In the genomic region with DNA sequence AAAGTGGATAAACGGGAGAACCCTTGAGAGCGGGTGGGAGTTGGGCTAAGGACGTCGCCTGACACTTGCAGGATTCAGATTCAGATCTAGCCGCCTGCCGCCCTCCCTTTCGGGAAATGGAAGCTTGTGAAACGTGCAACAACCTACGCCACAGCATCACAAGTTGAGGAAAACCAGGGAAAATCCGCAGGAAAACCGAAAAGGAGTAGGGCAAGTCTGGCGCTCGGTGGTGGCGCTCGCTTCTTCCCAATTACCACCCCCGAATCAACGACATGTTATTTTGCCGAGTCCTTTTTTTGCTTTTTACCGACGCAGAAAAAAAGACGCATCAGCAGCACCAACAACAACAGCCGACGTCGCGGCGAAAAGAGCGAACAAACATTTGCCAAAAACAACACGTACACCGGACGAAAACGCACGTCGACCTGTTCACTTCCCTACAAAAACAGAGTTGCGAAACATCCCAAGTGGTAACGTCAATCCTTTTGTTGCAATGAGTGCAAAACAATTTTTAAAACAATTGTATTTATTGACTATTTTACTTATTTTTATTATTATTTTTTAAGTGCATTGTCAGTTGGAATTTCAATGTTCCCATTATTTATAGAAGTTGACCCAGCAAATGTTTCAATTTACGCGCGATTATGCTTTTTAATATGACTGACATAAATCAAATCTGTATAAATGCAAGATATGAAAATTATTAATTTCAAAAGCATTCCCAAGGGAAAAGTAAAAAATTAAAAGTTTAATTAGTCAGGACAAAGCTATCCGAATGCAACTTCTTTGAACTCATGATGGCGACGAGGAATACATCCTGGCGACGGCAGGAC, we compare ENCODE assay signal across 5 fruit fly cellular contexts.
TF ChIP-seq lines count a peak whose summit lies in the region.

No protein-coding gene starts in this region.

- TF ChIP-seq CTCF in whole organism, embryonic (GFP tag; optimal IDR thresholded peaks at IDR 0.05; lab: Kevin White, UChicago) = no peak

TF ChIP-seq in whole organism, adult, 20 proteins besides CTCF, POLR2A, EP300 and RAD21 (continues in another document):
- TF ChIP-seq CG33017 (tag; optimal IDR thresholded peaks at IDR 0.05; lab: Kevin White, UChicago) (no peak), Mnt (GFP tag; optimal IDR thresholded peaks at IDR 0.05; lab: Kevin White, UChicago) (no peak), CG5204 (GFP tag; optimal IDR thresholded peaks at IDR 0.05; lab: Kevin White, UChicago) (no peak), Clk (GFP tag; optimal IDR thresholded peaks at IDR 0.05; lab: Kevin White, UChicago) (no peak), cnc (optimal IDR thresholded peaks at IDR 0.05; lab: Kevin White, UChicago) (no peak), CG7045 (GFP tag; optimal IDR thresholded peaks at IDR 0.05; lab: Kevin White, UChicago) (no peak), Crg-1 (GFP tag; optimal IDR thresholded peaks at IDR 0.05; lab: Kevin White, UChicago) (peak; percentile 5), CG12768 (GFP tag; optimal IDR thresholded peaks at IDR 0.05; lab: Kevin White, UChicago) (no peak), ovo (GFP tag; optimal IDR thresholded peaks at IDR 0.05; lab: Kevin White, UChicago) (no peak), CG1620 (GFP tag; optimal IDR thresholded peaks at IDR 0.05; lab: Kevin White, UChicago) (peak; percentile 2), Hr96 (GFP tag; optimal IDR thresholded peaks at IDR 0.05; lab: Kevin White, UChicago) (no peak), bab1 (GFP tag; optimal IDR thresholded peaks at IDR 0.05; lab: Kevin White, UChicago) (no peak), tj (GFP tag; optimal IDR thresholded peaks at IDR 0.05; lab: Kevin White, UChicago) (no peak), cic (GFP tag; optimal IDR thresholded peaks at IDR 0.05; lab: Kevin White, UChicago) (no peak), CG14711 (tag; optimal IDR thresholded peaks at IDR 0.05; lab: Kevin White, UChicago) (peak; percentile 46), CG7101 (tag; optimal IDR thresholded peaks at IDR 0.05; lab: Kevin White, UChicago) (no peak), kay (GFP tag; lab: Kevin White, UChicago; ENCODE audit: borderline replicate concordance) (no peak)

TF ChIP-seq in whole organism, embryonic, 481 proteins besides CTCF, POLR2A, EP300 and RAD21 (continues in another document):
- TF ChIP-seq MTF-1 (GFP tag; optimal IDR thresholded peaks at IDR 0.05; lab: Kevin White, UChicago; ENCODE audit: borderline replicate concordance) = no peak
- TF ChIP-seq Myb (GFP tag; optimal IDR thresholded peaks at IDR 0.05; lab: Kevin White, UChicago) = no peak
- peak; percentile 49; the same call in 1 of the 2 replicates for TF ChIP-seq ara (GFP tag; IDR thresholded peaks at IDR 0.05; lab: Robert Waterston, UW)
- TF ChIP-seq TFAM (GFP tag; optimal IDR thresholded peaks at IDR 0.05; lab: Kevin White, UChicago) = no peak
- TF ChIP-seq CG12769 (tag; optimal IDR thresholded peaks at IDR 0.05; lab: Kevin White, UChicago) = no peak
- no peak for TF ChIP-seq Dp (GFP tag; optimal IDR thresholded peaks at IDR 0.05; lab: Kevin White, UChicago)
- TF ChIP-seq CG3726 (GFP tag; IDR thresholded peaks at IDR 0.05; lab: Robert Waterston, UW) = 0 out of 3 replicates have a peak, but pooled peaks have one; percentile 46
- peak; percentile 71 for TF ChIP-seq Rfx (GFP tag; IDR thresholded peaks at IDR 0.05; lab: Robert Waterston, UW)
- peak; percentile 54 for TF ChIP-seq grau (tag; optimal IDR thresholded peaks at IDR 0.05; lab: Kevin White, UChicago)
- no peak for TF ChIP-seq CG8944 (GFP tag; optimal IDR thresholded peaks at IDR 0.05; lab: Kevin White, UChicago)
- TF ChIP-seq NC2α (GFP tag; optimal IDR thresholded peaks at IDR 0.05; lab: Kevin White, UChicago) = no peak
- TF ChIP-seq insv (GFP tag; optimal IDR thresholded peaks at IDR 0.05; lab: Kevin White, UChicago) = no peak
- no peak for TF ChIP-seq CG4707 (GFP tag; optimal IDR thresholded peaks at IDR 0.05; lab: Kevin White, UChicago)
- TF ChIP-seq CG4854 (GFP tag; optimal IDR thresholded peaks at IDR 0.05; lab: Kevin White, UChicago) = no peak
- TF ChIP-seq CG3407 (GFP tag; optimal IDR thresholded peaks at IDR 0.05; lab: Kevin White, UChicago) = peak; percentile 36
- TF ChIP-seq pfk (GFP tag; optimal IDR thresholded peaks at IDR 0.05; lab: Kevin White, UChicago) = no peak

TF ChIP-seq in whole organism, prepupa, 60 proteins besides CTCF, POLR2A, EP300 and RAD21 (continues in another document):
- peak; percentile 50; the same call in 2 of the 3 replicates for TF ChIP-seq CG8119 (GFP tag; IDR thresholded peaks at IDR 0.05; lab: Robert Waterston, UW)
- peak; percentile 54 for TF ChIP-seq CG6276 (GFP tag; optimal IDR thresholded peaks at IDR 0.05; lab: Kevin White, UChicago)
- peak; percentile 60 for TF ChIP-seq CG10631 (GFP tag; optimal IDR thresholded peaks at IDR 0.05; lab: Kevin White, UChicago)
- TF ChIP-seq CG3919 (GFP tag; optimal IDR thresholded peaks at IDR 0.05; lab: Kevin White, UChicago) = peak; percentile 54
- peak; percentile 43 for TF ChIP-seq Hr39 (GFP tag; optimal IDR thresholded peaks at IDR 0.05; lab: Kevin White, UChicago)
- peak; percentile 41 for TF ChIP-seq net (GFP tag; optimal IDR thresholded peaks at IDR 0.05; lab: Kevin White, UChicago)
- peak; percentile 1 for TF ChIP-seq CG7368 (GFP tag; optimal IDR thresholded peaks at IDR 0.05; lab: Kevin White, UChicago)
- TF ChIP-seq Sox14 (GFP tag; optimal IDR thresholded peaks at IDR 0.05; lab: Kevin White, UChicago) = peak; percentile 27
- TF ChIP-seq CG3032 (tag; optimal IDR thresholded peaks at IDR 0.05; lab: Kevin White, UChicago) = peak; percentile 15
- no peak for TF ChIP-seq CG8319 (GFP tag; optimal IDR thresholded peaks at IDR 0.05; lab: Kevin White, UChicago)
- TF ChIP-seq dsx (GFP tag; optimal IDR thresholded peaks at IDR 0.05; lab: Kevin White, UChicago; ENCODE audit: poor library complexity, severe bottlenecking) = peak; percentile 19
- TF ChIP-seq fkh (GFP tag; optimal IDR thresholded peaks at IDR 0.05; lab: Kevin White, UChicago) = no peak
- peak; percentile 79 for TF ChIP-seq Hr4 (GFP tag; optimal IDR thresholded peaks at IDR 0.05; lab: Kevin White, UChicago)
- no peak for TF ChIP-seq fd59A (GFP tag; optimal IDR thresholded peaks at IDR 0.05; lab: Kevin White, UChicago)
- peak; percentile 57 for TF ChIP-seq acj6 (GFP tag; optimal IDR thresholded peaks at IDR 0.05; lab: Kevin White, UChicago)
- no peak for TF ChIP-seq CG16779 (tag; optimal IDR thresholded peaks at IDR 0.05; lab: Kevin White, UChicago)
- peak; percentile 58 for TF ChIP-seq Smox (GFP tag; optimal IDR thresholded peaks at IDR 0.05; lab: Kevin White, UChicago)

TF ChIP-seq in whole organism, pupa, 21 proteins besides CTCF, POLR2A, EP300 and RAD21 (continues in another document):
- peak; percentile 48 for TF ChIP-seq CG17806 (tag; optimal IDR thresholded peaks at IDR 0.05; lab: Kevin White, UChicago)
- TF ChIP-seq Snoo (tag; optimal IDR thresholded peaks at IDR 0.05; lab: Kevin White, UChicago) = no peak
- peak; percentile 39 for TF ChIP-seq Ets98B (GFP tag; IDR thresholded peaks at IDR 0.05; lab: Robert Waterston, UW)
- peak; percentile 59 for TF ChIP-seq Pif1B (GFP tag; optimal IDR thresholded peaks at IDR 0.05; lab: Kevin White, UChicago)
- TF ChIP-seq CG14655 (GFP tag; optimal IDR thresholded peaks at IDR 0.05; lab: Kevin White, UChicago) = peak; percentile 73
- TF ChIP-seq CG13204 (GFP tag; optimal IDR thresholded peaks at IDR 0.05; lab: Kevin White, UChicago) = no peak
- peak; percentile 56 for TF ChIP-seq Pif1A (GFP tag; optimal IDR thresholded peaks at IDR 0.05; lab: Kevin White, UChicago)
- peak; percentile 50 for TF ChIP-seq CG8159 (tag; optimal IDR thresholded peaks at IDR 0.05; lab: Kevin White, UChicago)
- no peak for TF ChIP-seq CG10348 (GFP tag; IDR thresholded peaks at IDR 0.05; lab: Robert Waterston, UW)
- peak; percentile 37 for TF ChIP-seq CG8301 (tag; optimal IDR thresholded peaks at IDR 0.05; lab: Kevin White, UChicago)
- TF ChIP-seq D1 (tag; optimal IDR thresholded peaks at IDR 0.05; lab: Kevin White, UChicago) = no peak
- peak; percentile 63 for TF ChIP-seq CG4496 (GFP tag; IDR thresholded peaks at IDR 0.05; lab: Robert Waterston, UW)
- TF ChIP-seq CG32121 (GFP tag; IDR thresholded peaks at IDR 0.05; lab: Robert Waterston, UW) = 0 out of 2 replicates have a peak, but pooled peaks have one; percentile 15
- TF ChIP-seq CG9948 (tag; optimal IDR thresholded peaks at IDR 0.05; lab: Kevin White, UChicago) = peak; percentile 27
- TF ChIP-seq rn (GFP tag; IDR thresholded peaks at IDR 0.05; lab: Robert Waterston, UW) = 0 out of 2 replicates have a peak, but pooled peaks have one; percentile 26
- TF ChIP-seq EcR (GFP tag; optimal IDR thresholded peaks at IDR 0.05; lab: Kevin White, UChicago) = no peak
- peak; percentile 22 for TF ChIP-seq CG34367 (tag; optimal IDR thresholded peaks at IDR 0.05; lab: Kevin White, UChicago)
- peak; percentile 63; the same call in 2 of the 3 replicates for TF ChIP-seq fd96Ca (GFP tag; IDR thresholded peaks at IDR 0.05; lab: Robert Waterston, UW)

TF ChIP-seq in whole organism, wandering third instar larva, 38 proteins besides CTCF, POLR2A, EP300 and RAD21:
- TF ChIP-seq CG32264 (GFP tag; optimal IDR thresholded peaks at IDR 0.05; lab: Kevin White, UChicago) (no peak), Dfd (GFP tag; optimal IDR thresholded peaks at IDR 0.05; lab: Kevin White, UChicago) (no peak), woc (GFP tag; optimal IDR thresholded peaks at IDR 0.05; lab: Kevin White, UChicago) (peak; percentile 38), CrebA (GFP tag; optimal IDR thresholded peaks at IDR 0.05; lab: Kevin White, UChicago; ENCODE audit: borderline replicate concordance) (no peak), OdsH (GFP tag; optimal IDR thresholded peaks at IDR 0.05; lab: Kevin White, UChicago) (peak; percentile 19), rgr (GFP tag; optimal IDR thresholded peaks at IDR 0.05; lab: Kevin White, UChicago) (peak; percentile 41), h (GFP tag; optimal IDR thresholded peaks at IDR 0.05; lab: Kevin White, UChicago) (peak; percentile 27), HLH106 (tag; optimal IDR thresholded peaks at IDR 0.05; lab: Kevin White, UChicago) (peak; percentile 40), dmrt93B (GFP tag; optimal IDR thresholded peaks at IDR 0.05; lab: Kevin White, UChicago) (peak; percentile 3), sv (GFP tag; optimal IDR thresholded peaks at IDR 0.05; lab: Kevin White, UChicago) (peak; percentile 17), Hnf4 (GFP tag; optimal IDR thresholded peaks at IDR 0.05; lab: Kevin White, UChicago) (peak; percentile 0), Sp1 (GFP tag; optimal IDR thresholded peaks at IDR 0.05; lab: Kevin White, UChicago) (peak; percentile 41), tai (GFP tag; optimal IDR thresholded peaks at IDR 0.05; lab: Kevin White, UChicago) (no peak), foxo (GFP tag; optimal IDR thresholded peaks at IDR 0.05; lab: Kevin White, UChicago) (peak in 1 of 2 experiments; percentile 57), dl (GFP tag; optimal IDR thresholded peaks at IDR 0.05; lab: Kevin White, UChicago; ENCODE audit: insufficient read depth in 1 of 2, partially characterized antibody in 2 of 2) (no peak)
